Fruit fly (Drosophila melanogaster) whole organism, embryonic: ENCODE data around the gene Tpr2.

Source experiments
- Atf3 ChIP-seq: fragments of 200-800 bp; sonication (Bioruptor generic); optimal IDR thresholded peaks from 3 replicates; lab custom pipeline; 2016; ENCODE audit warnings: missing biosample characterization, missing genetic modification characterization
- CG10267 ChIP-seq: fragments of 200-800 bp; sonication (Bioruptor generic); optimal IDR thresholded peaks from 2 replicates; lab custom pipeline; 2018; ENCODE audit warnings: missing biosample characterization, mild to moderate bottlenecking, missing genetic modification characterization, moderate library complexity
- CG10321 ChIP-seq: fragments of 200-800 bp; sonication (Bioruptor generic); IDR thresholded peaks from 2 replicates; pipeline ENCODE4 v1.3.6; 2022; ENCODE audit warnings: missing biosample characterization, missing genetic modification characterization
- CG10565 ChIP-seq: fragments of 200-800 bp; sonication (Bioruptor generic); optimal IDR thresholded peaks from 3 replicates; lab custom pipeline; 2016; ENCODE audit warnings: missing biosample characterization, mild to moderate bottlenecking, missing genetic modification characterization
- CG11456 ChIP-seq: fragments of 200-800 bp; sonication (Bioruptor generic); IDR thresholded peaks from 3 replicates; pipeline ENCODE4 v1.3.6; 2022; ENCODE audit warnings: missing biosample characterization, missing genetic modification characterization
- CG11504 ChIP-seq: fragments of 200-800 bp; sonication (Bioruptor generic); optimal IDR thresholded peaks from 3 replicates; lab custom pipeline; 2019; ENCODE audit warnings: missing biosample characterization, mild to moderate bottlenecking, missing genetic modification characterization, moderate library complexity
- CG12071 ChIP-seq: fragments of 200-800 bp; sonication (Bioruptor generic); optimal IDR thresholded peaks from 3 replicates; lab custom pipeline; 2018; ENCODE audit warnings: missing biosample characterization, mild to moderate bottlenecking, missing genetic modification characterization
- CG12219 ChIP-seq: fragments of 200-800 bp; sonication (Bioruptor generic); optimal IDR thresholded peaks from 3 replicates; lab custom pipeline; 2018; ENCODE audit warnings: missing biosample characterization, mild to moderate bottlenecking, missing genetic modification characterization
- CG15601 ChIP-seq: fragments of 200-800 bp; sonication (Bioruptor generic); optimal IDR thresholded peaks from 3 replicates; lab custom pipeline; 2019; ENCODE audit warnings: missing biosample characterization, mild to moderate bottlenecking, missing genetic modification characterization, moderate library complexity
- CG17328 ChIP-seq: fragments of 200-800 bp; sonication (Bioruptor generic); IDR thresholded peaks from 2 replicates; pipeline ENCODE4 v1.3.6; 2022; ENCODE audit warnings: missing biosample characterization, missing genetic modification characterization
- CG17385 ChIP-seq: fragments of 200-800 bp; sonication (Bioruptor generic); optimal IDR thresholded peaks from 3 replicates; lab custom pipeline; 2018; ENCODE audit warnings: missing biosample characterization, mild to moderate bottlenecking, missing genetic modification characterization
- CG17912 ChIP-seq: fragments of 200-800 bp; sonication (Bioruptor generic); optimal IDR thresholded peaks from 2 replicates; lab custom pipeline; 2018; ENCODE audit warnings: missing biosample characterization, mild to moderate bottlenecking, missing genetic modification characterization
- CG18011 ChIP-seq: fragments of 200-800 bp; sonication (Bioruptor generic); optimal IDR thresholded peaks from 2 replicates; lab custom pipeline; 2017; ENCODE audit warnings: missing biosample characterization, missing genetic modification characterization, mild to moderate bottlenecking, moderate library complexity, missing genotype
- CG31388 ChIP-seq: fragments of 200-800 bp; sonication (Bioruptor generic); optimal IDR thresholded peaks from 2 replicates; lab custom pipeline; 2016; ENCODE audit warnings: missing biosample characterization, missing genetic modification characterization
- CG4854 ChIP-seq: fragments of 200-800 bp; sonication (Bioruptor generic); optimal IDR thresholded peaks from 2 replicates; lab custom pipeline; 2016; ENCODE audit warnings: missing biosample characterization, missing genetic modification characterization, inconsistent platforms
- CG7987 ChIP-seq: fragments of 200-800 bp; sonication (Bioruptor generic); optimal IDR thresholded peaks from 2 replicates; lab custom pipeline; 2018; ENCODE audit warnings: missing biosample characterization, mild to moderate bottlenecking, missing genetic modification characterization, moderate library complexity
- CG8290 ChIP-seq, 3 experiments: fragments of 200-800 bp; sonication (Bioruptor generic); optimal IDR thresholded peaks; 2 replicates each; lab custom pipeline; 2016 to 2019; ENCODE audit warnings: missing biosample characterization in 3 of 3, missing genetic modification characterization in 3 of 3, mild to moderate bottlenecking in 2 of 3, moderate library complexity in 1 of 3
- CG8388 ChIP-seq: fragments of 200-800 bp; sonication (Bioruptor generic); optimal IDR thresholded peaks from 2 replicates; lab custom pipeline; 2019; ENCODE audit warnings: missing biosample characterization, mild to moderate bottlenecking, missing genetic modification characterization, moderate library complexity
- CrebB ChIP-seq: fragments of 200-800 bp; sonication (Bioruptor generic); optimal IDR thresholded peaks from 3 replicates; lab custom pipeline; 2018; ENCODE audit warnings: missing biosample characterization, mild to moderate bottlenecking, missing genetic modification characterization
- Gsc ChIP-seq: fragments of 200-800 bp; sonication (Bioruptor generic); IDR thresholded peaks from 2 replicates; pipeline ENCODE4 v1.3.6; 2022; ENCODE audit warnings: missing biosample characterization, missing genetic modification characterization
- HLHmδ ChIP-seq: fragments of 200-800 bp; sonication (Bioruptor generic); optimal IDR thresholded peaks from 2 replicates; lab custom pipeline; 2018; ENCODE audit warnings: missing biosample characterization, mild to moderate bottlenecking, missing genetic modification characterization, moderate library complexity
- HmgZ ChIP-seq: fragments of 200-800 bp; sonication (Bioruptor generic); optimal IDR thresholded peaks from 2 replicates; lab custom pipeline; 2018; ENCODE audit warnings: missing biosample characterization, mild to moderate bottlenecking, missing genetic modification characterization
- Hr51 ChIP-seq, 2 experiments: fragments of 200-800 bp; sonication (Bioruptor generic); optimal IDR thresholded peaks; 2 replicates in 1 of 2; 3 replicates in 1 of 2; lab custom pipeline; 2016 to 2018; ENCODE audit warnings: missing biosample characterization in 2 of 2, missing genetic modification characterization in 2 of 2, mild to moderate bottlenecking in 1 of 2, moderate library complexity in 1 of 2
- Mad ChIP-seq: fragments of 200-800 bp; sonication (Bioruptor generic); optimal IDR thresholded peaks from 2 replicates; lab custom pipeline; 2016; ENCODE audit warnings: missing biosample characterization, missing genetic modification characterization
- NC2α ChIP-seq: fragments of 200-800 bp; sonication (Bioruptor generic); optimal IDR thresholded peaks from 2 replicates; lab custom pipeline; 2016; ENCODE audit warnings: missing biosample characterization, missing genetic modification characterization
- Nf-YB ChIP-seq: fragments of 200-800 bp; sonication (Bioruptor generic); optimal IDR thresholded peaks from 3 replicates; lab custom pipeline; 2019; ENCODE audit warnings: missing biosample characterization, mild to moderate bottlenecking, missing genetic modification characterization, moderate library complexity
- NfI ChIP-seq: fragments of 200-800 bp; sonication (Bioruptor generic); optimal IDR thresholded peaks from 3 replicates; lab custom pipeline; 2018; ENCODE audit warnings: missing biosample characterization, mild to moderate bottlenecking, missing genetic modification characterization, moderate library complexity
- Oaz ChIP-seq: fragments of 200-800 bp; sonication (Bioruptor generic); IDR thresholded peaks from 2 replicates; pipeline ENCODE4 v1.3.6; 2022; ENCODE audit warnings: missing biosample characterization, missing genetic modification characterization
- Sry-β ChIP-seq: fragments of 200-800 bp; sonication (Bioruptor generic); optimal IDR thresholded peaks from 2 replicates; lab custom pipeline; 2018; ENCODE audit warnings: missing biosample characterization, mild to moderate bottlenecking, missing genetic modification characterization, moderate library complexity
- Stat92E ChIP-seq, 3 experiments: fragments of >200 bp in 2 of 3; fragments of 200-800 bp in 1 of 3; sonication (Bioruptor generic) in 1 of 3; optimal IDR thresholded peaks; 2 replicates each; lab custom pipeline; 2017 to 2019; ENCODE audit warnings: missing biosample characterization in 3 of 3, missing genetic modification characterization in 3 of 3, mild to moderate bottlenecking in 1 of 3, moderate library complexity in 1 of 3
- ase ChIP-seq: fragments of 200-800 bp; sonication (Bioruptor generic); IDR thresholded peaks from 3 replicates; pipeline ENCODE4 v1.3.6; 2022; ENCODE audit warnings: missing biosample characterization, missing genetic modification characterization
- bsh ChIP-seq, 2 experiments: fragments of 200-800 bp; sonication (Bioruptor generic); optimal IDR thresholded peaks; 2 replicates each; lab custom pipeline; 2017 to 2018; ENCODE audit warnings: mild to moderate bottlenecking in 2 of 2, missing biosample characterization in 2 of 2, missing genetic modification characterization in 2 of 2, moderate library complexity in 1 of 2
- cas ChIP-seq: fragments of 200-800 bp; sonication (Bioruptor generic); IDR thresholded peaks from 2 replicates; pipeline ENCODE4 v1.3.6; 2022; ENCODE audit warnings: missing biosample characterization, missing genetic modification characterization
- cwo ChIP-seq: fragments of 200-800 bp; sonication (Bioruptor generic); optimal IDR thresholded peaks from 3 replicates; lab custom pipeline; 2017; ENCODE audit warnings: missing biosample characterization, missing genetic modification characterization, mild to moderate bottlenecking, moderate library complexity, missing genetic modification reagents
- dan ChIP-seq: fragments of 200-800 bp; sonication (Bioruptor generic); IDR thresholded peaks from 2 replicates; pipeline ENCODE4 v1.3.6; 2022; ENCODE audit warnings: missing biosample characterization, missing genetic modification characterization
- dmrt99B ChIP-seq: fragments of 200-800 bp; sonication (Bioruptor generic); optimal IDR thresholded peaks from 2 replicates; lab custom pipeline; 2018; ENCODE audit warnings: missing biosample characterization, mild to moderate bottlenecking, missing genetic modification characterization, moderate library complexity
- gcm ChIP-seq: fragments of 200-800 bp; sonication (Bioruptor generic); optimal IDR thresholded peaks from 2 replicates; lab custom pipeline; 2019; ENCODE audit warnings: missing biosample characterization, mild to moderate bottlenecking, missing genetic modification characterization, moderate library complexity
- grau ChIP-seq: fragments of 200-800 bp; optimal IDR thresholded peaks from 3 replicates; lab custom pipeline; 2019; ENCODE audit warnings: missing biosample characterization, mild to moderate bottlenecking, missing genetic modification characterization, moderate library complexity
- ham ChIP-seq: fragments of 200-800 bp; sonication (Bioruptor generic); IDR thresholded peaks from 2 replicates; pipeline ENCODE4 v1.3.6; 2022; ENCODE audit warnings: missing biosample characterization, missing genetic modification characterization
- insv ChIP-seq, 2 experiments: fragments of 200-800 bp; sonication (Bioruptor generic); optimal IDR thresholded peaks; 3 replicates each; lab custom pipeline; 2016 to 2018; ENCODE audit warnings: missing biosample characterization in 2 of 2, missing genetic modification characterization in 2 of 2
- nau ChIP-seq: fragments of 200-800 bp; sonication (Bioruptor generic); optimal IDR thresholded peaks from 3 replicates; lab custom pipeline; 2017; ENCODE audit warnings: missing biosample characterization, mild to moderate bottlenecking, missing genetic modification characterization, missing genetic modification reagents
- nerfin-1 ChIP-seq: fragments of 200-800 bp; sonication (Bioruptor generic); optimal IDR thresholded peaks from 3 replicates; lab custom pipeline; 2019; ENCODE audit warnings: missing biosample characterization, mild to moderate bottlenecking, missing genetic modification characterization, moderate library complexity
- pros ChIP-seq: fragments of 200-800 bp; sonication (Bioruptor generic); optimal IDR thresholded peaks from 3 replicates; lab custom pipeline; 2019; ENCODE audit warnings: missing biosample characterization, mild to moderate bottlenecking, missing genetic modification characterization, moderate library complexity
- slbo ChIP-seq: fragments of 200-800 bp; sonication (Bioruptor generic); IDR thresholded peaks from 2 replicates; pipeline ENCODE4 v1.3.6; 2022; ENCODE audit warnings: missing biosample characterization, missing genetic modification characterization
- sna ChIP-seq: fragments of 200-800 bp; sonication (Bioruptor generic); IDR thresholded peaks from 2 replicates; pipeline ENCODE4 v1.3.6; 2022; ENCODE audit warnings: missing biosample characterization, missing genetic modification characterization; ENCODE audit not compliant: partially characterized antibody
- vfl ChIP-seq: fragments of 200-800 bp; sonication (Bioruptor generic); optimal IDR thresholded peaks from 2 replicates; lab custom pipeline; 2016; ENCODE audit warnings: missing biosample characterization, missing genetic modification characterization
- vnd ChIP-seq: fragments of 200-800 bp; sonication (Bioruptor generic); IDR thresholded peaks from 3 replicates; pipeline ENCODE4 v1.3.6; 2022; ENCODE audit warnings: missing biosample characterization, missing genetic modification characterization; ENCODE audit not compliant: partially characterized antibody
- zen ChIP-seq: fragments of 200-800 bp; sonication (Bioruptor generic); optimal IDR thresholded peaks from 3 replicates; lab custom pipeline; 2018; ENCODE audit warnings: missing biosample characterization, mild to moderate bottlenecking, missing genetic modification characterization, moderate library complexity

Gene Tpr2

dm6 chr2L:16500469-16500868 is 9.1 kb downstream of the Tpr2 start (continued):
- TF ChIP-seq CG18011 (GFP tag; lab: Kevin White, UChicago) (peak; percentile 62), nau (GFP tag; lab: Kevin White, UChicago) (peak; percentile 72), insv (GFP tag; optimal IDR thresholded peaks at IDR 0.05; lab: Kevin White, UChicago) (peak in 1 of 2 experiments; percentile 48), bsh (GFP tag; optimal IDR thresholded peaks at IDR 0.05; lab: Kevin White, UChicago) (peak; percentile 61 to 97), CG15601 (tag; lab: Kevin White, UChicago) (peak; percentile 88), nerfin-1 (tag; lab: Kevin White, UChicago) (peak; percentile 81), Atf3 (GFP tag; lab: Kevin White, UChicago) (peak; percentile 66), CG10565 (peak; percentile 32), NC2α (peak; percentile 73), CG11456 (peak; percentile 93), CG17912 (GFP tag; lab: Kevin White, UChicago) (peak; percentile 73), CG17328 (GFP tag; lab: Robert Waterston, UW) (peak; percentile 93), Gsc (GFP tag; lab: Robert Waterston, UW) (no peak), slbo (GFP tag; lab: Robert Waterston, UW) (peak; percentile 93), zen (peak; percentile 86), sna (no peak), vnd (GFP tag; lab: Robert Waterston, UW) (no peak), Nf-YB (peak; percentile 75), cas (GFP tag; lab: Robert Waterston, UW) (peak; percentile 78), NfI (peak; percentile 92), Sry-β (GFP tag; lab: Kevin White, UChicago) (no peak), HLHmδ (GFP tag; lab: Kevin White, UChicago) (no peak), Hr51 (GFP tag; optimal IDR thresholded peaks at IDR 0.05; lab: Kevin White, UChicago) (peak; percentile 71 to 87), Mad (GFP tag; lab: Kevin White, UChicago) (peak; percentile 83), Oaz (GFP tag; lab: Robert Waterston, UW) (peak; percentile 87), CG8290 (GFP tag; optimal IDR thresholded peaks at IDR 0.05; lab: Kevin White, UChicago) (peak; percentile 72), CG8290 (tag; optimal IDR thresholded peaks at IDR 0.05; lab: Kevin White, UChicago) (peak; percentile 50 to 95), CrebB (tag; lab: Kevin White, UChicago) (peak; percentile 92), cwo (peak; percentile 83), CG7987 (peak; percentile 72), Stat92E (GFP tag; optimal IDR thresholded peaks at IDR 0.05; lab: Kevin White, UChicago) (peak in 1 of 3 experiments; percentile 64), CG31388 (peak; percentile 70), CG10267 (tag; lab: Kevin White, UChicago) (peak; percentile 84), gcm (peak; percentile 98), CG17385 (peak; percentile 90), CG12219 (peak; percentile 92), CG11504 (tag; lab: Kevin White, UChicago) (peak; percentile 92), CG12071 (GFP tag; lab: Kevin White, UChicago) (peak; percentile 80), vfl (GFP tag; lab: Kevin White, UChicago) (peak; percentile 57), ase (GFP tag; lab: Robert Waterston, UW) (peak; percentile 86), dan (GFP tag; lab: Robert Waterston, UW) (no peak; the same call in 1 of the 2 replicates), CG8388 (GFP tag; lab: Kevin White, UChicago) (peak; percentile 85), grau (tag; lab: Kevin White, UChicago) (peak; percentile 98), dmrt99B (tag; lab: Kevin White, UChicago) (peak; percentile 93), pros (GFP tag; lab: Kevin White, UChicago) (peak; percentile 35), CG10321 (GFP tag; lab: Robert Waterston, UW) (peak; percentile 39; the same call in 1 of the 2 replicates), ham (GFP tag; lab: Robert Waterston, UW) (peak; percentile 54; the same call in 1 of the 2 replicates), CG4854 (GFP tag; lab: Kevin White, UChicago) (peak; percentile 74), HmgZ (tag; lab: Kevin White, UChicago) (peak; percentile 93)
